Worm (Caenorhabditis elegans): ENCODE results near the gene R08A2.1.
A peak's percentile ranks its signal among the peaks of the same experiment; 100 is the strongest.

Gene R08A2.1

ce11 chrV:14719491-14719890 lies at the start of gene R08A2.1:
TSS of gene R08A2.1 (minus strand) at chrV:14719591.
- TF ChIP-seq lin-26 (GFP tag; IDR thresholded peaks at IDR 0.05) (no peak), ztf-3 (GFP tag; optimal IDR thresholded peaks at IDR 0.05) (no peak), ztf-22 (GFP tag; optimal IDR thresholded peaks at IDR 0.05) (no peak), nfya-2 (GFP tag; IDR thresholded peaks at IDR 0.05) (no peak), lin-54 (GFP tag; optimal IDR thresholded peaks at IDR 0.05) (no peak), snpc-1.3 (tag; optimal IDR thresholded peaks at IDR 0.05; ENCODE audit: insufficient read depth) (no peak), sdz-38 (tag; optimal IDR thresholded peaks at IDR 0.05) (no peak), T26A5.8 (tag; optimal IDR thresholded peaks at IDR 0.05) (no peak)

ce11 chrV:14763582-14763981 lies 44.2 kb upstream of the R08A2.1 start:
- no peak for TF ChIP-seq bed-2 (GFP tag; IDR thresholded peaks at IDR 0.05)
- no peak for TF ChIP-seq gei-17 (GFP tag; optimal IDR thresholded peaks at IDR 0.05)
- no peak for TF ChIP-seq tbx-9 (tag; optimal IDR thresholded peaks at IDR 0.05; ENCODE audit: borderline replicate concordance)
- TF ChIP-seq B0336.3 (GFP tag; IDR thresholded peaks at IDR 0.05): no peak
- no peak for TF ChIP-seq lin-26 (GFP tag; IDR thresholded peaks at IDR 0.05)
- no peak for TF ChIP-seq F22D6.2 (tag; optimal IDR thresholded peaks at IDR 0.05)
- TF ChIP-seq F52B5.7 (tag; optimal IDR thresholded peaks at IDR 0.05): no peak
- no peak for TF ChIP-seq snpc-3.4 (tag; optimal IDR thresholded peaks at IDR 0.05)
- no peak for TF ChIP-seq madf-8 (GFP tag; conservative IDR thresholded peaks at IDR 0.05)
- no peak for TF ChIP-seq rcor-1 (GFP tag; IDR thresholded peaks at IDR 0.05)
- TF ChIP-seq let-526 (GFP tag; IDR thresholded peaks at IDR 0.05): no peak
- TF ChIP-seq sea-2 (GFP tag; IDR thresholded peaks at IDR 0.05): no peak

DNA sequence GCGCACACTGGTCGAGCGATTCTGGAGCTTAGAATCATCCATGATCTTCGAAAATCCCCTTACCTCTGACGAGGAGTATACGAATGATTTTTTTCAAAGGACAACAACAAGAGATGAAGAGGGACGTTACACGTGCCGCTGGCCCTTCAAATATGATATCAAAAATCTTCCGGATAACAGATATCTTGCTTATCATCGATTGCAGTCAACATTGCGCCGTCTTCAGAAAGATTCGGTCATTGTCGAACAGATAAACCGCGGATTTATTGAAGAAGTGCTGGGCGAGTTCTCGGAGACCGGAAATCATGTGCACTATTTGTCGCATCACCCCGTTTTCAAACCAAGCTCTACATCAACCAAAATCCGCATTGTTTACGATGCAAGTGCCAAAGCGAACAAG lies 43.2 kb upstream of the R08A2.1 start:
- TF ChIP-seq Y53F4B.3 (GFP tag; IDR thresholded peaks at IDR 0.05): no peak
- no peak for TF ChIP-seq tbx-9 (tag; optimal IDR thresholded peaks at IDR 0.05; ENCODE audit: borderline replicate concordance)
- TF ChIP-seq attf-6 (GFP tag; IDR thresholded peaks at IDR 0.05): no peak
- TF ChIP-seq F57A8.1 (GFP tag; optimal IDR thresholded peaks at IDR 0.05): no peak
- no peak for TF ChIP-seq lin-40 (tag; optimal IDR thresholded peaks at IDR 0.05)
- TF ChIP-seq ztf-25 (GFP tag; IDR thresholded peaks at IDR 0.05): no peak
- no peak for TF ChIP-seq F22D6.2 (tag; optimal IDR thresholded peaks at IDR 0.05)
- no peak for TF ChIP-seq cebp-1 (GFP tag; IDR thresholded peaks at IDR 0.05)
- TF ChIP-seq cebp-1 (tag; optimal IDR thresholded peaks at IDR 0.05): no peak
- no peak for TF ChIP-seq atf-7 (tag; optimal IDR thresholded peaks at IDR 0.05)
- TF ChIP-seq egl-18 (GFP tag; IDR thresholded peaks at IDR 0.05): no peak
- no peak for TF ChIP-seq dox-1 (GFP tag; IDR thresholded peaks at IDR 0.05)
- TF ChIP-seq tlf-1 (GFP tag; optimal IDR thresholded peaks at IDR 0.05): no peak
- no peak for TF ChIP-seq ccch-3 (GFP tag; optimal IDR thresholded peaks at IDR 0.05)
- TF ChIP-seq T26A5.8 (tag; optimal IDR thresholded peaks at IDR 0.05): no peak
- no peak for TF ChIP-seq zim-3 (tag; optimal IDR thresholded peaks at IDR 0.05)
- TF ChIP-seq bed-2 (GFP tag; IDR thresholded peaks at IDR 0.05): no peak

DNA sequence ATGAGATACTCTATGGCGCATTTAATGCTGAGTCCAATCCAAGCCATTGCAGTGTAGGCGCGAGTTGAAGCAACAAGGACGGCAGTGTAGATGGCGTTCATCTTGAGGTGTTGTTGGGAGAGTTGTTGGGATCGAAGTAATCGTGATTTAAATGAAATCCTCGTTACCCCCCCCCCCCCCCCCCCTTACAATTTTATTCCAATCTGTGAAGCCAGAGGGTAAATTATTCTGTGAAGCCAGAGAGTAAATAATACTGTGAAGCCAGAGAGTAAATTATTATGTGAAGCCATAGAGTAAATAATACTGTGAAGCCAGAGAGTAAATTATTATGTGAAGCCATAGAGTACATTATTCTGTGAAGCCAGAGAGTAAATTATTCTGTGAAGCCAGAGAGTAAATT lies 31.0 kb upstream of the R08A2.1 start, which contains the start of gene nspa-10:
Gene nspa-10, minus strand, starts transcription at position 101 of the 400 bp plus-strand sequence.
- TF ChIP-seq egrh-3 (GFP tag; IDR thresholded peaks at IDR 0.05): peak; percentile 17; the same call in 1 of the 2 replicates

DNA sequence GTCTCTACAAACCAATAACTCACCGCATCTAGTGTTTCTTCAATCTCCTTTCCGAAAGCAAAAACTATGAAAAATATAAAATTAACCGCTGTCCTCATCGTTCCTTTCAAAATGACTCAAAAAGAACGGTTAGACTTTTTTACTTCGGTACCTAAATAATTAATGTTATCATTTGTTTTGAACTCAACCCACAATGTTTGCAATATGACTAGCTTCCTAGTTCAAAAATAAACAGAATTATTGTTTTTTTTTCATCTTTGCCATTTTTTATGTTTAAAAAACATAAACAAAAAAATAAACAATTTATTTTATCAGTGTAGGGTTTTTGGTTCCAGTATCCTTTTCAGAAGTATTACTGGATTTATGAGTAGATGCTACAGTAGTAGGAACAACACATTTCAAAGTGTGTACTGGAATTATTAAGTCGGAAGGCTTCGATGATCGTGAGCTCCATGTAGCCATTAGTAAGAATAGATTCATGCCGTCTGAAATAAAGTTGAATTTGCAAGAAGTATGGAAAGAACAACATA lies 29.3 kb upstream of the R08A2.1 start, which contains the start of the genes lipl-8 and Y50E8A.22:
Gene lipl-8, minus strand, starts transcription at position 101 of the 530 bp plus-strand sequence.
Gene Y50E8A.22, minus strand, starts transcription at position 480 of the 530 bp plus-strand sequence.
- TF ChIP-seq zfh-2 (GFP tag; conservative IDR thresholded peaks at IDR 0.05): no peak
- no peak for TF ChIP-seq nfya-1 (tag; optimal IDR thresholded peaks at IDR 0.05; ENCODE audit: borderline replicate concordance, insufficient read depth)
- TF ChIP-seq aptf-2 (GFP tag; conservative IDR thresholded peaks at IDR 0.05): no peak
- TF ChIP-seq nhr-80 (tag; optimal IDR thresholded peaks at IDR 0.05): no peak
- TF ChIP-seq Y67H2A.10 (GFP tag; conservative IDR thresholded peaks at IDR 0.05): no peak
- TF ChIP-seq unc-130 (GFP tag; optimal IDR thresholded peaks at IDR 0.05): no peak
- TF ChIP-seq ztf-28 (GFP tag; IDR thresholded peaks at IDR 0.05): no peak
- TF ChIP-seq ceh-40 (GFP tag; IDR thresholded peaks at IDR 0.05): no peak
- TF ChIP-seq mxl-1 (tag; optimal IDR thresholded peaks at IDR 0.05): no peak
- no peak for TF ChIP-seq pha-4 (tag; optimal IDR thresholded peaks at IDR 0.05)
- TF ChIP-seq ztf-22 (GFP tag; optimal IDR thresholded peaks at IDR 0.05): no peak
- no peak for TF ChIP-seq Y95B8A.8 (GFP tag; IDR thresholded peaks at IDR 0.05)

Measured in whole organism, young adult.